Fruit fly (Drosophila melanogaster) whole organism, prepupa: Measurements from ENCODE around the gene CG13994.
A peak's percentile ranks its signal among the peaks of the same experiment; 100 is the strongest.

ENCODE experiments used
- Blimp-1 ChIP-seq: fragments of 200-800 bp; sonication (Bioruptor generic); optimal IDR thresholded peaks from 3 replicates; lab custom pipeline; 2017; ENCODE audit warnings: missing biosample characterization, missing genetic modification characterization, mild to moderate bottlenecking, moderate library complexity, missing genetic modification reagents
- CG10669 ChIP-seq: fragments of 200-800 bp; sonication (Bioruptor generic); optimal IDR thresholded peaks from 3 replicates; lab custom pipeline; 2018; ENCODE audit warnings: missing biosample characterization, mild to moderate bottlenecking, missing genetic modification characterization, moderate library complexity
- CG11294 ChIP-seq: fragments of 200-800 bp; sonication (Bioruptor generic); IDR thresholded peaks from 2 replicates; pipeline ENCODE4 v1.3.6; 2022; ENCODE audit warnings: missing biosample characterization, missing genetic modification characterization
- CG11762 ChIP-seq: fragments of 200-800 bp; sonication (Bioruptor generic); optimal IDR thresholded peaks from 3 replicates; lab custom pipeline; 2016; ENCODE audit warnings: missing biosample characterization, missing genetic modification characterization; ENCODE audit not compliant: insufficient read depth
- CG11902 ChIP-seq: fragments of 200-800 bp; sonication (Bioruptor generic); optimal IDR thresholded peaks from 3 replicates; lab custom pipeline; 2016; ENCODE audit warnings: missing biosample characterization, missing genetic modification characterization
- CG15336 ChIP-seq: fragments of 200-800 bp; sonication (Bioruptor generic); IDR thresholded peaks from 2 replicates; pipeline ENCODE4 v1.3.6; 2022; ENCODE audit warnings: missing biosample characterization, missing genetic modification characterization
- CG1621 ChIP-seq: fragments of 200-800 bp; sonication (Bioruptor generic); optimal IDR thresholded peaks from 3 replicates; lab custom pipeline; 2018; ENCODE audit warnings: missing biosample characterization, mild to moderate bottlenecking, missing genetic modification characterization
- CG3032 ChIP-seq: fragments of 200-800 bp; optimal IDR thresholded peaks from 2 replicates; lab custom pipeline; 2019; ENCODE audit warnings: missing biosample characterization, mild to moderate bottlenecking, missing genetic modification characterization, moderate library complexity
- CG32006 ChIP-seq: fragments of 200-800 bp; sonication (Bioruptor generic); optimal IDR thresholded peaks from 3 replicates; lab custom pipeline; 2017; ENCODE audit warnings: missing biosample characterization, mild to moderate bottlenecking, missing genetic modification characterization
- CG34406 ChIP-seq: fragments of 200-800 bp; sonication (Bioruptor generic); optimal IDR thresholded peaks from 3 replicates; lab custom pipeline; 2016; ENCODE audit warnings: missing biosample characterization, missing genetic modification characterization
- CG3919 ChIP-seq: fragments of 200-800 bp; sonication (Bioruptor generic); optimal IDR thresholded peaks from 3 replicates; lab custom pipeline; 2016; ENCODE audit warnings: missing biosample characterization, missing genetic modification characterization
- CG4318 ChIP-seq: fragments of 200-800 bp; sonication (Bioruptor generic); optimal IDR thresholded peaks from 3 replicates; lab custom pipeline; 2017; ENCODE audit warnings: missing biosample characterization, mild to moderate bottlenecking, missing genetic modification characterization
- CG6163 ChIP-seq: fragments of 200-800 bp; sonication (Bioruptor generic); IDR thresholded peaks from 3 replicates; pipeline ENCODE4 v1.3.6; 2022; ENCODE audit warnings: missing biosample characterization, missing genetic modification characterization
- CG6276 ChIP-seq: fragments of 200-800 bp; sonication (Bioruptor generic); optimal IDR thresholded peaks from 2 replicates; lab custom pipeline; 2017; ENCODE audit warnings: missing biosample characterization, mild to moderate bottlenecking, missing genetic modification characterization
- CG6792 ChIP-seq: fragments of 200-800 bp; sonication (Bioruptor generic); optimal IDR thresholded peaks from 3 replicates; lab custom pipeline; 2016; ENCODE audit warnings: missing biosample characterization, missing genetic modification characterization
- CG6854 ChIP-seq: fragments of 200-800 bp; sonication (Bioruptor generic); optimal IDR thresholded peaks from 2 replicates; lab custom pipeline; 2017; ENCODE audit warnings: missing biosample characterization, mild to moderate bottlenecking, missing genetic modification characterization
- CG7368 ChIP-seq: fragments of 200-800 bp; sonication (Bioruptor generic); optimal IDR thresholded peaks from 3 replicates; lab custom pipeline; 2016; ENCODE audit warnings: missing biosample characterization, missing genetic modification characterization
- CG8319 ChIP-seq: fragments of 200-800 bp; sonication (Bioruptor generic); optimal IDR thresholded peaks from 3 replicates; lab custom pipeline; 2016; ENCODE audit warnings: missing biosample characterization, missing genetic modification characterization
- CG8632 ChIP-seq: fragments of 200-800 bp; sonication (Bioruptor generic); optimal IDR thresholded peaks from 3 replicates; lab custom pipeline; 2016; ENCODE audit warnings: missing biosample characterization, missing genetic modification characterization
- Eip75B ChIP-seq: fragments of 200-800 bp; sonication (Bioruptor generic); optimal IDR thresholded peaks from 3 replicates; lab custom pipeline; 2016; ENCODE audit warnings: missing biosample characterization, missing genetic modification characterization
- Eip78C ChIP-seq: fragments of 200-800 bp; sonication (Bioruptor generic); peaks from one replicate; lab custom pipeline; 2016; ENCODE audit warnings: missing biosample characterization, missing genetic modification characterization
- Eip93F ChIP-seq: fragments of 200-800 bp; sonication (Bioruptor generic); optimal IDR thresholded peaks from 2 replicates; lab custom pipeline; 2016; ENCODE audit warnings: missing biosample characterization, mild to moderate bottlenecking, missing genetic modification characterization
- Ets21C ChIP-seq: fragments of 200-800 bp; sonication (Bioruptor generic); optimal IDR thresholded peaks from 3 replicates; lab custom pipeline; 2016; ENCODE audit warnings: missing biosample characterization, missing genetic modification characterization
- Ets96B ChIP-seq: fragments of 200-800 bp; optimal IDR thresholded peaks from 2 replicates; lab custom pipeline; 2019; ENCODE audit warnings: missing biosample characterization, mild to moderate bottlenecking, missing genetic modification characterization, moderate library complexity
- Gug ChIP-seq: fragments of 200-800 bp; sonication (Bioruptor generic); IDR thresholded peaks from 2 replicates; pipeline ENCODE4 v1.3.6; 2022; ENCODE audit warnings: missing biosample characterization, missing genetic modification characterization
- Hr38 ChIP-seq: sonication (Bioruptor generic); optimal IDR thresholded peaks from 2 replicates; lab custom pipeline; 2016; ENCODE audit warnings: missing biosample characterization, missing genetic modification characterization
- Hr39 ChIP-seq: fragments of 200-800 bp; sonication (Bioruptor generic); optimal IDR thresholded peaks from 2 replicates; lab custom pipeline; 2016; ENCODE audit warnings: missing biosample characterization, missing genetic modification characterization
- Hr4 ChIP-seq: fragments of 200-800 bp; sonication (Bioruptor generic); optimal IDR thresholded peaks from 3 replicates; lab custom pipeline; 2016; ENCODE audit warnings: missing biosample characterization, missing genetic modification characterization
- Lpt ChIP-seq: fragments of 200-800 bp; sonication (Bioruptor generic); optimal IDR thresholded peaks from 3 replicates; lab custom pipeline; 2016; ENCODE audit warnings: missing biosample characterization, missing genetic modification characterization
- OdsH ChIP-seq: fragments of 200-800 bp; sonication (Bioruptor generic); optimal IDR thresholded peaks from 3 replicates; lab custom pipeline; 2016; ENCODE audit warnings: missing biosample characterization, missing genetic modification characterization
- Smox ChIP-seq: fragments of 200-800 bp; sonication (Bioruptor generic); optimal IDR thresholded peaks from 3 replicates; lab custom pipeline; 2016; ENCODE audit warnings: missing biosample characterization, missing genetic modification characterization
- Sox14 ChIP-seq: fragments of 200-800 bp; sonication (Bioruptor generic); optimal IDR thresholded peaks from 3 replicates; lab custom pipeline; 2016; ENCODE audit warnings: missing biosample characterization, missing genetic modification characterization
- achi ChIP-seq: fragments of 200-800 bp; sonication (Bioruptor generic); optimal IDR thresholded peaks from 3 replicates; lab custom pipeline; 2016; ENCODE audit warnings: missing biosample characterization, missing genetic modification characterization
- acj6 ChIP-seq: fragments of 200-800 bp; sonication (Bioruptor generic); optimal IDR thresholded peaks from 3 replicates; lab custom pipeline; 2016; ENCODE audit warnings: missing biosample characterization, missing genetic modification characterization
- cyc ChIP-seq: fragments of 200-800 bp; sonication (Bioruptor generic); optimal IDR thresholded peaks from 3 replicates; lab custom pipeline; 2016; ENCODE audit warnings: missing biosample characterization, missing genetic modification characterization
- dsx ChIP-seq: fragments of 200-800 bp; optimal IDR thresholded peaks from 3 replicates; lab custom pipeline; 2019; ENCODE audit warnings: missing biosample characterization, mild to moderate bottlenecking, missing genetic modification characterization, moderate library complexity; ENCODE audit not compliant: poor library complexity, severe bottlenecking
- eg ChIP-seq: fragments of 200-800 bp; sonication (Bioruptor generic); IDR thresholded peaks from 3 replicates; pipeline ENCODE4 v1.3.6; 2022; ENCODE audit warnings: missing biosample characterization, missing genetic modification characterization
- esn ChIP-seq: fragments of 200-800 bp; sonication (Bioruptor generic); optimal IDR thresholded peaks from 2 replicates; lab custom pipeline; 2016; ENCODE audit warnings: missing biosample characterization, mild to moderate bottlenecking, missing genetic modification characterization, moderate library complexity
- fd85E ChIP-seq: fragments of 200-800 bp; sonication (Bioruptor generic); optimal IDR thresholded peaks from 3 replicates; lab custom pipeline; 2016; ENCODE audit warnings: missing biosample characterization, missing genetic modification characterization
- lz ChIP-seq: fragments of 200-800 bp; sonication (Bioruptor generic); optimal IDR thresholded peaks from 3 replicates; lab custom pipeline; 2016; ENCODE audit warnings: missing biosample characterization, missing genetic modification characterization
- net ChIP-seq: fragments of 200-800 bp; sonication (Bioruptor generic); optimal IDR thresholded peaks from 3 replicates; lab custom pipeline; 2016; ENCODE audit warnings: missing biosample characterization, missing genetic modification characterization
- salr ChIP-seq, 2 experiments: fragments of 200-800 bp; sonication (Bioruptor generic); optimal IDR thresholded peaks; 3 replicates each; lab custom pipeline; 2016 to 2018; ENCODE audit warnings: missing biosample characterization in 2 of 2, missing genetic modification characterization in 2 of 2, mild to moderate bottlenecking in 1 of 2
- ss ChIP-seq, 2 experiments: fragments of 200-800 bp; sonication (Bioruptor generic); optimal IDR thresholded peaks; 2 replicates in 1 of 2; 3 replicates in 1 of 2; lab custom pipeline; 2017 to 2018; ENCODE audit warnings: mild to moderate bottlenecking in 2 of 2, missing biosample characterization in 2 of 2, missing genetic modification characterization in 2 of 2, moderate library complexity in 1 of 2
- vri ChIP-seq: fragments of 200-800 bp; sonication (Bioruptor generic); optimal IDR thresholded peaks from 3 replicates; lab custom pipeline; 2016; ENCODE audit warnings: missing biosample characterization, mild to moderate bottlenecking, missing genetic modification characterization

Gene CG13994

dm6 chr2L:6051212-6051621, 11.6 kb upstream of the CG13994 start (continued):
- TF ChIP-seq Hr38 (GFP tag; lab: Kevin White, UChicago) (no peak), net (GFP tag; lab: Kevin White, UChicago) (peak; percentile 98), Eip75B (GFP tag; lab: Kevin White, UChicago) (peak; percentile 97), CG11294 (GFP tag; lab: Robert Waterston, UW) (peak; percentile 91), vri (GFP tag; lab: Kevin White, UChicago) (peak; percentile 96), esn (GFP tag; lab: Kevin White, UChicago) (peak; percentile 98), CG6276 (peak; percentile 95), Hr39 (peak; percentile 93), Blimp-1 (peak; percentile 81), Ets21C (GFP tag; lab: Kevin White, UChicago) (peak; percentile 88), Eip78C (GFP tag; lab: Kevin White, UChicago) (peak; percentile 99), CG10669 (GFP tag; lab: Kevin White, UChicago) (peak; percentile 89), CG6854 (GFP tag; lab: Kevin White, UChicago) (peak; percentile 95), Smox (GFP tag; lab: Kevin White, UChicago) (peak; percentile 96), dsx (GFP tag; lab: Kevin White, UChicago) (peak; percentile 94), CG8632 (GFP tag; lab: Kevin White, UChicago) (peak; percentile 94), CG4318 (GFP tag; lab: Kevin White, UChicago) (no peak), CG1621 (tag; lab: Kevin White, UChicago) (peak; percentile 94), Hr4 (GFP tag; lab: Kevin White, UChicago) (peak; percentile 97), fd85E (peak; percentile 86), CG34406 (GFP tag; lab: Kevin White, UChicago) (peak; percentile 96), Eip93F (GFP tag; lab: Kevin White, UChicago) (peak; percentile 94), Ets96B (peak; percentile 95)

dm6 chr2L:6053874-6054469, 8.8 kb upstream of the CG13994 start, which contains the start of gene CG13995:
CG13995 (plus strand) TSS chr2L:6054302.
- TF ChIP-seq CG1621 (tag; lab: Kevin White, UChicago) = peak; percentile 53
- no peak for TF ChIP-seq CG11294 (GFP tag; lab: Robert Waterston, UW)
- TF ChIP-seq ss (GFP tag; optimal IDR thresholded peaks at IDR 0.05; lab: Kevin White, UChicago) = peak; percentile 8 to 19
- 0 out of 2 replicates have a peak, but pooled peaks have one; percentile 20 for TF ChIP-seq CG15336 (GFP tag; lab: Robert Waterston, UW)

dm6 chr2L:6060210-6060609, 2.6 kb upstream of the CG13994 start, which contains the start of gene CG34180:
CG34180 (plus strand) TSS chr2L:6060510.
- no peak for TF ChIP-seq cyc
- TF ChIP-seq lz (GFP tag; lab: Kevin White, UChicago) = no peak
- TF ChIP-seq CG6792 (GFP tag; lab: Kevin White, UChicago) = no peak
- TF ChIP-seq Sox14 (GFP tag; lab: Kevin White, UChicago) = no peak
- no peak for TF ChIP-seq achi (GFP tag; lab: Kevin White, UChicago)
- no peak for TF ChIP-seq salr (GFP tag; optimal IDR thresholded peaks at IDR 0.05; lab: Kevin White, UChicago)
- no peak for TF ChIP-seq CG4318 (GFP tag; lab: Kevin White, UChicago)
- TF ChIP-seq CG6163 (GFP tag; lab: Robert Waterston, UW) = no peak
- TF ChIP-seq CG11762 (GFP tag; lab: Kevin White, UChicago) = no peak
- TF ChIP-seq CG8319 (GFP tag; lab: Kevin White, UChicago) = no peak
- TF ChIP-seq OdsH (GFP tag; lab: Kevin White, UChicago) = no peak

dm6 chr2L:6065823-6066222, 3.0 kb downstream of the CG13994 start, which contains the start of the genes Fbw5 and CG9147:
Fbw5 (minus strand) TSS chr2L:6065953.
CG9147 (plus strand) TSS chr2L:6065997.
- TF ChIP-seq salr (GFP tag; optimal IDR thresholded peaks at IDR 0.05; lab: Kevin White, UChicago) (peak; percentile 100), CG6276 (peak; percentile 99), CG15336 (GFP tag; lab: Robert Waterston, UW) (peak; percentile 100), CG4318 (GFP tag; lab: Kevin White, UChicago) (peak; percentile 99), CG3919 (GFP tag; lab: Kevin White, UChicago) (peak; percentile 100), acj6 (peak; percentile 100), CG11902 (GFP tag; lab: Kevin White, UChicago) (peak; percentile 99), CG32006 (GFP tag; lab: Kevin White, UChicago) (peak; percentile 100), CG3032 (peak; percentile 99), eg (GFP tag; lab: Robert Waterston, UW) (peak; percentile 100), CG7368 (GFP tag; lab: Kevin White, UChicago) (peak; percentile 99), OdsH (GFP tag; lab: Kevin White, UChicago) (peak; percentile 100), CG6792 (GFP tag; lab: Kevin White, UChicago) (peak; percentile 100), Lpt (GFP tag; lab: Kevin White, UChicago) (peak; percentile 99), Gug (GFP tag; lab: Robert Waterston, UW) (peak; percentile 99), net (GFP tag; lab: Kevin White, UChicago) (peak; percentile 100), Hr39 (peak; percentile 100), dsx (GFP tag; lab: Kevin White, UChicago) (peak; percentile 99), CG6163 (GFP tag; lab: Robert Waterston, UW) (peak; percentile 100)
